Fruit fly (Drosophila melanogaster) Kc167 (cell line): ENCODE data around the gene CAH16.

Experiments
- Sin3A ChIP-seq: fragments of >200 bp; optimal IDR thresholded peaks from 2 replicates; lab custom pipeline; 2018; ENCODE audit warnings: missing external identifiers
- insv ChIP-seq: fragments of >200 bp; optimal IDR thresholded peaks from 3 replicates; lab custom pipeline; 2018; ENCODE audit warnings: missing external identifiers

DNA sequence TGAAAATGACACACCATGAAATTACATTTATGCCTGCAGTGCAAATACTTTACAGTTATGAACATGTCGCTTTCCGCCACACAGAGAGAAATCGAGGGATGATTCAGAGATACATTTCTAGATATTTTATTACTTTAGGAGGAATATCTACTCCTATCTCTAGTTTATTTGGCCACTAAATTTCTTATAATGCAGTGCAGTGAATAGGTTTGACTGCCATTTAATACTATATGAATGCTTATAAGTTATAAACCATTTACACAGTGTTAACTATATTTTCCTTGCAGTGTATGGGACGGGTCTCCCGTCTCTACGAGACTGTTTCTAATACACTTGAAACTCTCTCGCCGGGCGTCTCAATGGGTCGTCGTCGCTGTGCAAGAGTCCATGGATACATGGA is 30.1 kb downstream of the CAH16 start:
- TF ChIP-seq insv (no peak), Sin3A (lab: Kevin White, UChicago) (no peak)
